Fruit fly (Drosophila melanogaster) Kc167 (cell line): ENCODE results near the gene Trs20.

Source experiments
- Sin3A ChIP-seq: fragments of >200 bp; optimal IDR thresholded peaks from 2 replicates; lab custom pipeline; 2018; ENCODE audit warnings: missing external identifiers
- h ChIP-seq: fragments of >200 bp; optimal IDR thresholded peaks from 3 replicates; lab custom pipeline; 2018; ENCODE audit warnings: missing external identifiers
- ttk ChIP-seq: sonication (Bioruptor generic); optimal IDR thresholded peaks from 2 replicates; lab custom pipeline; 2017; ENCODE audit warnings: missing external identifiers

dm6 chr3L:16160073-16160398 is 28.6 kb upstream of the Trs20 start:
- no peak for TF ChIP-seq ttk (lab: Kevin White, UChicago)
- no peak for TF ChIP-seq h (lab: Kevin White, UChicago)
- no peak for TF ChIP-seq Sin3A (lab: Kevin White, UChicago)
